Worm (Caenorhabditis elegans) whole organism, young adult: ENCODE results near the gene oac-31.

ENCODE experiments used
- F22D6.2 ChIP-seq: sonication (generic microtip); optimal IDR thresholded peaks from 2 replicates; lab custom pipeline; 2016; ENCODE audit warnings: mild to moderate bottlenecking, missing genetic modification characterization, missing compliant biosample characterization
- ama-1 ChIP-seq, 3 experiments: fragments of 150-350 bp in 1 of 3; sonication (generic microtip) in 2 of 3; optimal IDR thresholded peaks; 2 replicates each; lab custom pipeline; 2014 to 2018; ENCODE audit warnings: missing biosample characterization in 2 of 3, missing genetic modification characterization in 2 of 3, missing genetic modification reagents in 2 of 3
- aptf-2 ChIP-seq: fragments of 200-800 bp; sonication (Bioruptor generic); conservative IDR thresholded peaks from 2 replicates; pipeline ENCODE4 v1.3.6; 2022; ENCODE audit warnings: missing genetic modification reagents, missing genetic modification characterization, missing compliant biosample characterization
- bed-1 ChIP-seq: fragments of 200-800 bp; sonication (Bioruptor generic); IDR thresholded peaks from 2 replicates; pipeline ENCODE4 v1.3.6; 2022; ENCODE audit warnings: missing genetic modification reagents, missing genetic modification characterization, missing compliant biosample characterization
- cebp-1 ChIP-seq, 2 experiments: fragments of 200-800 bp in 1 of 2; sonication (Bioruptor generic) in 1 of 2; sonication (generic microtip) in 1 of 2; IDR thresholded peaks in 1 of 2; optimal IDR thresholded peaks in 1 of 2; 2 replicates each; pipeline versions ENCODE4 v1.3.6 to Lab custom; 2017 to 2022; ENCODE audit warnings: missing compliant biosample characterization in 2 of 2, missing genetic modification characterization in 2 of 2, mild to moderate bottlenecking in 1 of 2, missing genetic modification reagents in 1 of 2, moderate library complexity in 1 of 2
- hrde-1 ChIP-seq: sonication (generic microtip); optimal IDR thresholded peaks from 2 replicates; lab custom pipeline; 2016; ENCODE audit warnings: missing genetic modification characterization, mild to moderate bottlenecking, missing compliant biosample characterization, moderate library complexity, missing genotype, missing genetic modification reagents, borderline replicate concordance
- nfya-1 ChIP-seq: sonication (generic microtip); optimal IDR thresholded peaks from 2 replicates; lab custom pipeline; 2017; ENCODE audit warnings: antibody characterized with exemption, missing compliant biosample characterization, missing genetic modification characterization, borderline replicate concordance; ENCODE audit not compliant: insufficient read depth
- nhr-120 ChIP-seq: fragments of 200-800 bp; sonication (Bioruptor generic); IDR thresholded peaks from 2 replicates; pipeline ENCODE4 v1.3.6; 2022; ENCODE audit warnings: missing genetic modification characterization, missing compliant biosample characterization
- pha-4 ChIP-seq: fragments of 150-350 bp; sonication (generic microtip); optimal IDR thresholded peaks from 2 replicates; lab custom pipeline; 2014; ENCODE audit warnings: missing biosample characterization, missing genetic modification reagents, missing genetic modification characterization
- unc-130 ChIP-seq: sonication (generic microtip); optimal IDR thresholded peaks from 2 replicates; lab custom pipeline; 2016; ENCODE audit warnings: missing genetic modification reagents, missing genetic modification characterization, missing compliant biosample characterization
- unc-62 ChIP-seq: fragments of 150-350 bp; optimal IDR thresholded peaks from 2 replicates; lab custom pipeline; 2014; ENCODE audit warnings: missing biosample characterization, missing genetic modification reagents, missing genetic modification characterization

ce11 chrV:1578572-1579230, 37.0 kb upstream of the oac-31 start:
- TF ChIP-seq F22D6.2 (tag; lab: Kevin White, UChicago), result no peak
- no peak for TF ChIP-seq unc-62 (GFP tag; lab: Kevin White, UChicago)
- TF ChIP-seq nfya-1 (tag; lab: Kevin White, UChicago), result no peak
- no peak for TF ChIP-seq ama-1 (optimal IDR thresholded peaks at IDR 0.05; lab: Kevin White, UChicago)
- no peak for TF ChIP-seq ama-1 (GFP tag; optimal IDR thresholded peaks at IDR 0.05; lab: Kevin White, UChicago)
- TF ChIP-seq nhr-120 (GFP tag; lab: Robert Waterston, UW), result no peak
- no peak for TF ChIP-seq cebp-1 (GFP tag; IDR thresholded peaks at IDR 0.05; lab: Robert Waterston, UW)
- TF ChIP-seq cebp-1 (tag; optimal IDR thresholded peaks at IDR 0.05; lab: Kevin White, UChicago), result no peak
- no peak for TF ChIP-seq pha-4
- TF ChIP-seq bed-1, result no peak
- TF ChIP-seq aptf-2, result no peak
- no peak for TF ChIP-seq hrde-1 (tag; lab: Kevin White, UChicago)
- no peak for TF ChIP-seq unc-130 (GFP tag; lab: Kevin White, UChicago)
